Fruit fly (Drosophila melanogaster) whole organism, embryonic: ENCODE results near the gene SMC1.

Experiments
- Adf1 ChIP-seq: fragments of 200-800 bp; sonication (Bioruptor generic); IDR thresholded peaks from 2 replicates; pipeline ENCODE4 v1.3.6; 2022; ENCODE audit warnings: missing biosample characterization, missing genetic modification characterization
- Atf3 ChIP-seq: fragments of 200-800 bp; sonication (Bioruptor generic); optimal IDR thresholded peaks from 3 replicates; lab custom pipeline; 2016; ENCODE audit warnings: missing biosample characterization, missing genetic modification characterization
- B-H2 ChIP-seq: fragments of 200-800 bp; sonication (Bioruptor generic); optimal IDR thresholded peaks from 2 replicates; lab custom pipeline; 2018; ENCODE audit warnings: missing biosample characterization, mild to moderate bottlenecking, missing genetic modification characterization
- BEAF-32 ChIP-seq: fragments of 200-800 bp; sonication (Bioruptor generic); optimal IDR thresholded peaks from 3 replicates; lab custom pipeline; 2017; ENCODE audit warnings: missing biosample characterization, missing genetic modification characterization, mild to moderate bottlenecking, moderate library complexity, missing genetic modification reagents
- CG12299 ChIP-seq: fragments of 200-800 bp; sonication (Bioruptor generic); optimal IDR thresholded peaks from 2 replicates; lab custom pipeline; 2018; ENCODE audit warnings: missing biosample characterization, mild to moderate bottlenecking, missing genetic modification characterization
- CG13287 ChIP-seq: fragments of 200-800 bp; sonication (Bioruptor generic); IDR thresholded peaks from 2 replicates; pipeline ENCODE4 v1.3.6; 2022; ENCODE audit warnings: missing biosample characterization, missing genetic modification characterization; ENCODE audit not compliant: partially characterized antibody
- CG13424 ChIP-seq: fragments of 200-800 bp; sonication (Bioruptor generic); optimal IDR thresholded peaks from 2 replicates; lab custom pipeline; 2019; ENCODE audit warnings: missing biosample characterization, mild to moderate bottlenecking, missing genetic modification characterization, moderate library complexity
- CG13894 ChIP-seq: fragments of 200-800 bp; sonication (Bioruptor generic); optimal IDR thresholded peaks from 3 replicates; lab custom pipeline; 2018; ENCODE audit warnings: missing biosample characterization, mild to moderate bottlenecking, missing genetic modification characterization, moderate library complexity
- CG14667 ChIP-seq: fragments of 200-800 bp; sonication (Bioruptor generic); IDR thresholded peaks from 2 replicates; pipeline ENCODE4 v1.3.6; 2022; ENCODE audit warnings: missing biosample characterization, missing genetic modification characterization
- CG15696 ChIP-seq: fragments of 200-800 bp; sonication (Bioruptor generic); optimal IDR thresholded peaks from 2 replicates; lab custom pipeline; 2019; ENCODE audit warnings: missing biosample characterization, mild to moderate bottlenecking, missing genetic modification characterization, moderate library complexity
- CG1602 ChIP-seq: fragments of 200-800 bp; sonication (Bioruptor generic); optimal IDR thresholded peaks from 3 replicates; lab custom pipeline; 2016; ENCODE audit warnings: missing biosample characterization, missing genetic modification characterization
- CG17829 ChIP-seq: fragments of 200-800 bp; optimal IDR thresholded peaks from 2 replicates; lab custom pipeline; 2019; ENCODE audit warnings: missing biosample characterization, mild to moderate bottlenecking, missing genetic modification characterization, moderate library complexity
- CG17912 ChIP-seq: fragments of 200-800 bp; sonication (Bioruptor generic); optimal IDR thresholded peaks from 2 replicates; lab custom pipeline; 2018; ENCODE audit warnings: missing biosample characterization, mild to moderate bottlenecking, missing genetic modification characterization
- CG18599 ChIP-seq: fragments of 200-800 bp; sonication (Bioruptor generic); optimal IDR thresholded peaks from 3 replicates; lab custom pipeline; 2017; ENCODE audit warnings: missing biosample characterization, missing genetic modification characterization, mild to moderate bottlenecking, moderate library complexity, missing genetic modification reagents
- CG2875 ChIP-seq: fragments of 200-800 bp; sonication (Bioruptor generic); optimal IDR thresholded peaks from 2 replicates; lab custom pipeline; 2017; ENCODE audit warnings: missing biosample characterization, mild to moderate bottlenecking, missing genetic modification characterization, missing genetic modification reagents
- CG3163 ChIP-seq: fragments of 200-800 bp; sonication (Bioruptor generic); optimal IDR thresholded peaks from 3 replicates; lab custom pipeline; 2016; ENCODE audit warnings: missing biosample characterization, missing genetic modification characterization
- CG3847 ChIP-seq: fragments of 200-800 bp; sonication (Bioruptor generic); IDR thresholded peaks from 2 replicates; pipeline ENCODE4 v1.3.6; 2022; ENCODE audit warnings: missing biosample characterization, missing genetic modification characterization
- CG4282 ChIP-seq: fragments of 200-800 bp; sonication (Bioruptor generic); optimal IDR thresholded peaks from 2 replicates; lab custom pipeline; 2016; ENCODE audit warnings: missing biosample characterization, missing genetic modification characterization
- CG4707 ChIP-seq: fragments of 200-800 bp; sonication (Bioruptor generic); optimal IDR thresholded peaks from 2 replicates; lab custom pipeline; 2018; ENCODE audit warnings: missing biosample characterization, mild to moderate bottlenecking, missing genetic modification characterization, moderate library complexity
- CG6683 ChIP-seq: fragments of 200-800 bp; sonication (Bioruptor generic); optimal IDR thresholded peaks from 2 replicates; lab custom pipeline; 2017; ENCODE audit warnings: missing biosample characterization, mild to moderate bottlenecking, missing genetic modification characterization, missing genetic modification reagents
- CG6791 ChIP-seq: fragments of 200-800 bp; sonication (Bioruptor generic); IDR thresholded peaks from 3 replicates; pipeline ENCODE4 v1.3.6; 2022; ENCODE audit warnings: missing biosample characterization, missing genetic modification characterization; ENCODE audit not compliant: partially characterized antibody
- D19B ChIP-seq: fragments of 200-800 bp; sonication (Bioruptor generic); optimal IDR thresholded peaks from 2 replicates; lab custom pipeline; 2017; ENCODE audit warnings: missing biosample characterization, mild to moderate bottlenecking, missing genetic modification characterization
- Drgx ChIP-seq: fragments of 200-800 bp; sonication (Bioruptor generic); IDR thresholded peaks from 2 replicates; pipeline ENCODE4 v1.3.6; 2022; ENCODE audit warnings: missing biosample characterization, missing genetic modification characterization
- Gug ChIP-seq: fragments of 200-800 bp; sonication (Bioruptor generic); IDR thresholded peaks from 4 replicates; pipeline ENCODE4 v1.3.6; 2022; ENCODE audit warnings: missing biosample characterization, missing genetic modification characterization
- HLH4C ChIP-seq: fragments of 200-800 bp; sonication (Bioruptor generic); IDR thresholded peaks from 3 replicates; pipeline ENCODE4 v1.3.6; 2022; ENCODE audit warnings: missing biosample characterization, missing genetic modification characterization; ENCODE audit not compliant: partially characterized antibody
- HmgZ ChIP-seq: fragments of 200-800 bp; sonication (Bioruptor generic); optimal IDR thresholded peaks from 2 replicates; lab custom pipeline; 2018; ENCODE audit warnings: missing biosample characterization, mild to moderate bottlenecking, missing genetic modification characterization
- Hmr ChIP-seq: fragments of 200-800 bp; sonication (Bioruptor generic); optimal IDR thresholded peaks from 3 replicates; lab custom pipeline; 2017; ENCODE audit warnings: mild to moderate bottlenecking, missing biosample characterization, missing genetic modification reagents, missing genetic modification characterization
- Kr ChIP-seq: fragments of 200-800 bp; sonication (Bioruptor generic); optimal IDR thresholded peaks from 2 replicates; lab custom pipeline; 2017; ENCODE audit warnings: missing biosample characterization, mild to moderate bottlenecking, missing genetic modification characterization
- Med ChIP-seq: fragments of 200-800 bp; sonication (Bioruptor generic); peaks from one replicate; lab custom pipeline; 2016; ENCODE audit warnings: missing biosample characterization, missing genetic modification characterization, mild to moderate bottlenecking, inconsistent platforms, moderate library complexity
- Nf-YA ChIP-seq: fragments of 200-800 bp; sonication (Bioruptor generic); IDR thresholded peaks from 2 replicates; pipeline ENCODE4 v1.3.6; 2022; ENCODE audit warnings: missing biosample characterization, missing genetic modification characterization
- PHDP ChIP-seq: fragments of 200-800 bp; sonication (Bioruptor generic); optimal IDR thresholded peaks from 3 replicates; lab custom pipeline; 2018; ENCODE audit warnings: missing biosample characterization, mild to moderate bottlenecking, missing genetic modification characterization, moderate library complexity
- Poxn ChIP-seq: fragments of 200-800 bp; sonication (Bioruptor generic); IDR thresholded peaks from 2 replicates; pipeline ENCODE4 v1.3.6; 2022; ENCODE audit warnings: missing biosample characterization, missing genetic modification characterization
- Six4 ChIP-seq: fragments of 200-800 bp; sonication (Bioruptor generic); optimal IDR thresholded peaks from 2 replicates; lab custom pipeline; 2016; ENCODE audit warnings: missing biosample characterization, missing genetic modification characterization
- ci ChIP-seq: fragments of 200-800 bp; sonication (Bioruptor generic); IDR thresholded peaks from 3 replicates; pipeline ENCODE4 v1.3.6; 2022; ENCODE audit warnings: missing biosample characterization, missing genetic modification characterization
- disco-r ChIP-seq: fragments of 200-800 bp; sonication (Bioruptor generic); optimal IDR thresholded peaks from 2 replicates; lab custom pipeline; 2016; ENCODE audit warnings: missing biosample characterization, missing genetic modification characterization
- exex ChIP-seq: fragments of 200-800 bp; sonication (Bioruptor generic); optimal IDR thresholded peaks from 4 replicates; lab custom pipeline; 2018; ENCODE audit warnings: missing biosample characterization, mild to moderate bottlenecking, missing genetic modification characterization, moderate library complexity
- eyg ChIP-seq: fragments of 200-800 bp; sonication (Bioruptor generic); optimal IDR thresholded peaks from 3 replicates; lab custom pipeline; 2016; ENCODE audit warnings: missing biosample characterization, missing genetic modification characterization
- prd ChIP-seq, 3 experiments: fragments of >200 bp in 2 of 3; fragments of 200-800 bp in 1 of 3; sonication (Bioruptor generic) in 1 of 3; optimal IDR thresholded peaks in 2 of 3; IDR thresholded peaks in 1 of 3; 2 replicates in 2 of 3; 3 replicates in 1 of 3; pipeline versions ENCODE4 v1.3.6 to Lab custom; 2017 to 2022; ENCODE audit warnings: missing biosample characterization in 1 of 3, missing genetic modification characterization in 1 of 3
- rib ChIP-seq: fragments of 200-800 bp; sonication (Bioruptor generic); IDR thresholded peaks from 2 replicates; pipeline ENCODE4 v1.3.6; 2022; ENCODE audit warnings: missing biosample characterization, missing genetic modification characterization
- run ChIP-seq: fragments of 200-800 bp; sonication (Bioruptor generic); optimal IDR thresholded peaks from 3 replicates; lab custom pipeline; 2018; ENCODE audit warnings: missing biosample characterization, mild to moderate bottlenecking, missing genetic modification characterization
- salm ChIP-seq: fragments of 200-800 bp; sonication (Bioruptor generic); optimal IDR thresholded peaks from 2 replicates; lab custom pipeline; 2018; ENCODE audit warnings: missing biosample characterization, mild to moderate bottlenecking, missing genetic modification characterization
- shn ChIP-seq: fragments of 200-800 bp; sonication (Bioruptor generic); optimal IDR thresholded peaks from 3 replicates; lab custom pipeline; 2016; ENCODE audit warnings: missing biosample characterization, missing genetic modification characterization
- sisA ChIP-seq: fragments of 200-800 bp; sonication (Bioruptor generic); IDR thresholded peaks from 2 replicates; pipeline ENCODE4 v1.3.6; 2022; ENCODE audit warnings: missing biosample characterization, missing genetic modification characterization
- slbo ChIP-seq: fragments of 200-800 bp; sonication (Bioruptor generic); IDR thresholded peaks from 2 replicates; pipeline ENCODE4 v1.3.6; 2022; ENCODE audit warnings: missing biosample characterization, missing genetic modification characterization
- sqz ChIP-seq: fragments of 200-800 bp; sonication (Bioruptor generic); optimal IDR thresholded peaks from 3 replicates; lab custom pipeline; 2018; ENCODE audit warnings: missing biosample characterization, mild to moderate bottlenecking, missing genetic modification characterization
- tna ChIP-seq: fragments of 200-800 bp; sonication (Bioruptor generic); IDR thresholded peaks from 2 replicates; pipeline ENCODE4 v1.3.6; 2022; ENCODE audit warnings: missing biosample characterization, missing genetic modification characterization; ENCODE audit not compliant: partially characterized antibody
- ttk ChIP-seq: fragments of 200-800 bp; sonication (Bioruptor generic); IDR thresholded peaks from 2 replicates; pipeline ENCODE4 v2.1.2; 2022; ENCODE audit warnings: missing biosample characterization, missing genetic modification characterization
- usp ChIP-seq: fragments of >200 bp; optimal IDR thresholded peaks from 2 replicates; lab custom pipeline; 2017; ENCODE audit warnings: missing biosample characterization, missing genetic modification characterization
- z ChIP-seq: fragments of 200-800 bp; sonication (Bioruptor generic); IDR thresholded peaks from 3 replicates; pipeline ENCODE4 v1.3.6; 2022; ENCODE audit warnings: missing biosample characterization, missing genetic modification characterization
- zfh1 ChIP-seq: fragments of 200-800 bp; sonication (Bioruptor generic); IDR thresholded peaks from 3 replicates; pipeline ENCODE4 v1.3.6; 2022; ENCODE audit warnings: missing biosample characterization, missing genetic modification characterization

The SMC1 gene

dm6 chr3R:24051459-24052165 is 6.5 kb upstream of the SMC1 start (continued):
- TF ChIP-seq Gug = peak; percentile 26; the same call in 1 of the 4 replicates
- TF ChIP-seq HLH4C (GFP tag; lab: Robert Waterston, UW) = no peak
- TF ChIP-seq Six4 (GFP tag; lab: Kevin White, UChicago) = no peak
- TF ChIP-seq CG14667 = no peak
- no peak for TF ChIP-seq sisA (GFP tag; lab: Robert Waterston, UW)
- no peak for TF ChIP-seq CG13424
- no peak for TF ChIP-seq z (GFP tag; lab: Robert Waterston, UW)
- no peak for TF ChIP-seq CG1602 (GFP tag; lab: Kevin White, UChicago)
- TF ChIP-seq exex (tag; lab: Kevin White, UChicago) = peak; percentile 52
- TF ChIP-seq Atf3 (GFP tag; lab: Kevin White, UChicago) = no peak
- TF ChIP-seq shn (GFP tag; lab: Kevin White, UChicago) = no peak
- TF ChIP-seq CG17829 = peak; percentile 26
- TF ChIP-seq ci (GFP tag; lab: Robert Waterston, UW) = peak; percentile 18; the same call in 1 of the 3 replicates
- TF ChIP-seq CG12299 (tag; lab: Kevin White, UChicago) = no peak
- peak; percentile 42 for TF ChIP-seq CG13894
- no peak for TF ChIP-seq CG4707 (GFP tag; lab: Kevin White, UChicago)
- no peak for TF ChIP-seq CG3163 (GFP tag; lab: Kevin White, UChicago)
- TF ChIP-seq eyg (GFP tag; lab: Kevin White, UChicago) = no peak
- no peak for TF ChIP-seq sqz (GFP tag; lab: Kevin White, UChicago)
- no peak for TF ChIP-seq CG3847 (GFP tag; lab: Robert Waterston, UW)
- TF ChIP-seq CG17912 = no peak
- TF ChIP-seq ttk (GFP tag; lab: Robert Waterston, UW) = peak; percentile 28; the same call in 1 of the 2 replicates
- TF ChIP-seq Nf-YA = no peak
- TF ChIP-seq disco-r = no peak
- no peak for TF ChIP-seq zfh1 (GFP tag; lab: Robert Waterston, UW)
- TF ChIP-seq run = no peak
- no peak for TF ChIP-seq salm
- no peak for TF ChIP-seq CG15696
- no peak for TF ChIP-seq Drgx (GFP tag; lab: Robert Waterston, UW)
- no peak for TF ChIP-seq CG18599 (GFP tag; lab: Kevin White, UChicago)
- peak; percentile 9 for TF ChIP-seq B-H2 (GFP tag; lab: Kevin White, UChicago)
- no peak for TF ChIP-seq PHDP

dm6 chr3R:24053506-24054102 is 4.5 kb upstream of the SMC1 start:
- TF ChIP-seq BEAF-32 (GFP tag; lab: Kevin White, UChicago) (no peak), tna (no peak), CG13287 (GFP tag; lab: Robert Waterston, UW) (no peak), Hmr (GFP tag; lab: Kevin White, UChicago) (no peak), HmgZ (peak; percentile 25), slbo (no peak), CG6683 (GFP tag; lab: Kevin White, UChicago) (no peak), usp (GFP tag; lab: Kevin White, UChicago) (no peak), D19B (GFP tag; lab: Kevin White, UChicago) (peak; percentile 18), Med (peak; percentile 73), Kr (GFP tag; lab: Kevin White, UChicago) (no peak), Adf1 (GFP tag; lab: Robert Waterston, UW) (no peak), rib (GFP tag; lab: Robert Waterston, UW) (peak; percentile 22; the same call in 1 of the 2 replicates), CG2875 (GFP tag; lab: Kevin White, UChicago) (no peak), CG4282 (GFP tag; lab: Kevin White, UChicago) (no peak), Poxn (no peak), prd (optimal IDR thresholded peaks at IDR 0.05; lab: Kevin White, UChicago) (no peak), prd (GFP tag; IDR thresholded peaks at IDR 0.05; lab: Robert Waterston, UW) (no peak), CG6791 (GFP tag; lab: Robert Waterston, UW) (0 out of 3 replicates have a peak, but pooled peaks have one; percentile 21)
